Worm (Caenorhabditis elegans): ENCODE results near the gene col-173.
A peak's percentile ranks its signal among the peaks of the same experiment; 100 is the strongest.

The col-173 gene

DNA sequence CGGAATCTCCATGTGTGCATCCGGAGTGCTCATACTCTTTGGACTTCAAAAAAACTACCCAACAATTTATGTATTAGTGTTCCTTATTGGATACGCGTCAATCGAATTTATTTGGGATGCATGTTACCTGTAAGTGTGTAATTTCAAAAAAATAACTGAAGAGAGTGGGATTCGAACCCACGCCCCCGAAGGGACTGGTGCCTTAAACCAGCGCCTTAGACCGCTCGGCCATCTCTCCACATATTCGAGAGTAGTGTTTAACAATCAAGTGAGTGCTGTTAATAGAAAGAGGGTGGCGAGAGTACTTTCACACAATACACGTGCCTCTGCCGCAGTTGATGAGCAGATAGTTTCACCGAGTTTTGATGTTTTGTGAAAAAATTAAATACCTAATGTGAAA is 25.6 kb upstream of the col-173 start (continued):
- TF ChIP-seq hsf-1 (GFP tag; IDR thresholded peaks at IDR 0.05): no peak
- peak; percentile 71 for TF ChIP-seq hrde-1 (tag; optimal IDR thresholded peaks at IDR 0.05; ENCODE audit: borderline replicate concordance)
- TF ChIP-seq lsl-1 (GFP tag; optimal IDR thresholded peaks at IDR 0.05): no peak
- 0 out of 2 replicates have a peak, but pooled peaks have one; percentile 56 for TF ChIP-seq attf-6 (GFP tag; IDR thresholded peaks at IDR 0.05)
- no peak for TF ChIP-seq nhr-179 (tag; optimal IDR thresholded peaks at IDR 0.05)
- peak; percentile 68 for TF ChIP-seq lin-40 (tag; optimal IDR thresholded peaks at IDR 0.05)
- peak; percentile 58 for TF ChIP-seq unc-130 (GFP tag; optimal IDR thresholded peaks at IDR 0.05)
- TF ChIP-seq unc-62 (GFP tag; optimal IDR thresholded peaks at IDR 0.05): no peak
- peak; percentile 37 for TF ChIP-seq sptf-2 (GFP tag; optimal IDR thresholded peaks at IDR 0.05)
- no peak for TF ChIP-seq lin-35 (GFP tag; optimal IDR thresholded peaks at IDR 0.05)
- no peak for TF ChIP-seq F55B11.4 (tag; optimal IDR thresholded peaks at IDR 0.05; ENCODE audit: borderline replicate concordance, insufficient read depth)
- peak; percentile 44 for TF ChIP-seq let-607 (tag; optimal IDR thresholded peaks at IDR 0.05)
- TF ChIP-seq lin-54 (GFP tag; optimal IDR thresholded peaks at IDR 0.05): peak; percentile 42
- TF ChIP-seq ama-1 (optimal IDR thresholded peaks at IDR 0.05): no peak
- TF ChIP-seq ama-1 (GFP tag; optimal IDR thresholded peaks at IDR 0.05): peak; percentile 42 to 73
- peak; percentile 32 for TF ChIP-seq egrh-3 (GFP tag; IDR thresholded peaks at IDR 0.05)
- peak; percentile 47 for TF ChIP-seq T07F8.4 (tag; optimal IDR thresholded peaks at IDR 0.05)
- no peak for TF ChIP-seq F10E7.11 (tag; optimal IDR thresholded peaks at IDR 0.05)
- no peak for TF ChIP-seq bed-2 (GFP tag; IDR thresholded peaks at IDR 0.05)
- no peak for TF ChIP-seq lag-1 (GFP tag; IDR thresholded peaks at IDR 0.05)
- TF ChIP-seq ets-4 (GFP tag; optimal IDR thresholded peaks at IDR 0.05): no peak
- no peak for TF ChIP-seq hlh-26 (GFP tag; conservative IDR thresholded peaks at IDR 0.05)
- TF ChIP-seq bed-1 (GFP tag; IDR thresholded peaks at IDR 0.05): no peak
- no peak for TF ChIP-seq B0336.3 (GFP tag; IDR thresholded peaks at IDR 0.05)
- TF ChIP-seq Y79H2A.3 (GFP tag; conservative IDR thresholded peaks at IDR 0.05): no peak
- peak; percentile 50; the same call in 1 of the 2 replicates for TF ChIP-seq rcor-1 (GFP tag; IDR thresholded peaks at IDR 0.05)
- TF ChIP-seq ceh-40 (GFP tag; IDR thresholded peaks at IDR 0.05): peak; percentile 85; the same call in 1 of the 2 replicates
- TF ChIP-seq chd-7 (tag; optimal IDR thresholded peaks at IDR 0.05): peak; percentile 73
- 0 out of 2 replicates have a peak, but pooled peaks have one; percentile 49 for TF ChIP-seq aptf-3 (GFP tag; IDR thresholded peaks at IDR 0.05)
- TF ChIP-seq ztf-28 (GFP tag; IDR thresholded peaks at IDR 0.05): no peak
- TF ChIP-seq ccch-3 (GFP tag; optimal IDR thresholded peaks at IDR 0.05): no peak
- TF ChIP-seq nfyb-1 (GFP tag; IDR thresholded peaks at IDR 0.05): peak; percentile 82
- TF ChIP-seq F57A8.1 (GFP tag; optimal IDR thresholded peaks at IDR 0.05): no peak
- 0 out of 2 replicates have a peak, but pooled peaks have one; percentile 48 for TF ChIP-seq mcd-1 (GFP tag; IDR thresholded peaks at IDR 0.05)
- peak; percentile 47; the same call in 1 of the 2 replicates for TF ChIP-seq Y53G8AR.9 (GFP tag; conservative IDR thresholded peaks at IDR 0.05)
- peak; percentile 4 for TF ChIP-seq B0035.1 (tag; optimal IDR thresholded peaks at IDR 0.05)
- TF ChIP-seq athp-1 (tag; optimal IDR thresholded peaks at IDR 0.05): no peak
- no peak for TF ChIP-seq cebp-2 (GFP tag; IDR thresholded peaks at IDR 0.05)
- TF ChIP-seq dpl-1 (GFP tag; optimal IDR thresholded peaks at IDR 0.05): no peak
- TF ChIP-seq fkh-3 (tag; optimal IDR thresholded peaks at IDR 0.05): peak; percentile 72
- 0 out of 2 replicates have a peak, but pooled peaks have one; percentile 7 for TF ChIP-seq B0019.2 (GFP tag; conservative IDR thresholded peaks at IDR 0.05)
- TF ChIP-seq madf-10 (tag; optimal IDR thresholded peaks at IDR 0.05): peak; percentile 49
- no peak for TF ChIP-seq ztf-18 (tag; optimal IDR thresholded peaks at IDR 0.05)
- no peak for TF ChIP-seq F22D6.2 (tag; optimal IDR thresholded peaks at IDR 0.05)
- TF ChIP-seq akir-1 (GFP tag; optimal IDR thresholded peaks at IDR 0.05): no peak
- TF ChIP-seq die-1 (tag; optimal IDR thresholded peaks at IDR 0.05): peak; percentile 88
- TF ChIP-seq sdz-38 (tag; optimal IDR thresholded peaks at IDR 0.05): no peak
- peak; percentile 39; the same call in 1 of the 2 replicates for TF ChIP-seq C06A6.2 (GFP tag; conservative IDR thresholded peaks at IDR 0.05)
- peak; percentile 35 for TF ChIP-seq repo-1 (tag; optimal IDR thresholded peaks at IDR 0.05)
